Worm (Caenorhabditis elegans) whole organism, midembryonic: Measurements from ENCODE around the gene ceh-40.

Experiments
- T22C8.4 ChIP-seq: fragments of 200-800 bp; sonication (Bioruptor generic); IDR thresholded peaks from 2 replicates; pipeline ENCODE4 v1.3.6; 2022; ENCODE audit warnings: missing genetic modification characterization, missing compliant biosample characterization
- cog-1 ChIP-seq: sonication (generic microtip); optimal IDR thresholded peaks from 2 replicates; lab custom pipeline; 2016; ENCODE audit warnings: missing genetic modification characterization, missing compliant biosample characterization
- flt-1 ChIP-seq: fragments of 200-800 bp; sonication (Bioruptor generic); IDR thresholded peaks from 2 replicates; pipeline ENCODE4 v1.3.6; 2022; ENCODE audit warnings: missing genetic modification characterization, missing compliant biosample characterization
- klf-2 ChIP-seq: fragments of 200-800 bp; sonication (Bioruptor generic); conservative IDR thresholded peaks from 2 replicates; pipeline ENCODE4 v1.3.6; 2022; ENCODE audit warnings: missing genetic modification reagents, missing genetic modification characterization, missing compliant biosample characterization
- med-1 ChIP-seq: sonication (generic microtip); optimal IDR thresholded peaks from 2 replicates; lab custom pipeline; 2017; ENCODE audit warnings: missing genetic modification characterization, mild to moderate bottlenecking, missing compliant biosample characterization, antibody characterized with exemption, missing genetic modification reagents; ENCODE audit not compliant: insufficient read depth
- ref-1 ChIP-seq: fragments of 200-800 bp; sonication (Bioruptor generic); conservative IDR thresholded peaks from 2 replicates; pipeline ENCODE4 v1.3.6; 2022; ENCODE audit warnings: missing genetic modification reagents, missing genetic modification characterization, missing compliant biosample characterization
- tab-1 ChIP-seq: fragments of 200-800 bp; sonication (Bioruptor generic); IDR thresholded peaks from 2 replicates; pipeline ENCODE4 v1.3.6; 2022; ENCODE audit warnings: missing genetic modification characterization, missing compliant biosample characterization
- ztf-23 ChIP-seq: fragments of 200-800 bp; sonication (Bioruptor generic); IDR thresholded peaks from 2 replicates; pipeline ENCODE4 v1.3.6; 2022; ENCODE audit warnings: missing genetic modification reagents, missing genetic modification characterization, missing compliant biosample characterization
- ztf-29 ChIP-seq: fragments of 200-800 bp; sonication (Bioruptor generic); IDR thresholded peaks from 2 replicates; pipeline ENCODE4 v1.3.6; 2022; ENCODE audit warnings: missing genetic modification reagents, missing genetic modification characterization, missing compliant biosample characterization

The ceh-40 gene

ce11 chrX:12320737-12321136, at the start of gene ceh-40:
TSS of gene ceh-40 (minus strand) at chrX:12320777.
- no peak for TF ChIP-seq med-1 (GFP tag; lab: Kevin White, UChicago)
- no peak for TF ChIP-seq ztf-29 (GFP tag; lab: Robert Waterston, UW)
- TF ChIP-seq cog-1 (tag; lab: Kevin White, UChicago): no peak
- TF ChIP-seq ztf-23: no peak
- no peak for TF ChIP-seq ref-1
- no peak for TF ChIP-seq T22C8.4 (GFP tag; lab: Robert Waterston, UW)
- TF ChIP-seq klf-2 (GFP tag; lab: Robert Waterston, UW): no peak
- no peak for TF ChIP-seq tab-1

- TF ChIP-seq ref-1 (peak; percentile 58; the same call in 1 of the 2 replicates), tab-1 (peak; percentile 81), T22C8.4 (GFP tag; lab: Robert Waterston, UW) (peak; percentile 62), med-1 (GFP tag; lab: Kevin White, UChicago) (peak; percentile 21), ztf-29 (GFP tag; lab: Robert Waterston, UW) (peak; percentile 47; the same call in 1 of the 2 replicates), cog-1 (tag; lab: Kevin White, UChicago) (no peak), ztf-23 (peak; percentile 85), flt-1 (GFP tag; lab: Robert Waterston, UW) (peak; percentile 92), klf-2 (GFP tag; lab: Robert Waterston, UW) (0 out of 2 replicates have a peak, but pooled peaks have one; percentile 34)
Measured at ce11 chrX:12367498-12367897, 46.9 kb upstream of the ceh-40 start.

- TF ChIP-seq T22C8.4 (GFP tag; lab: Robert Waterston, UW) (no peak), med-1 (GFP tag; lab: Kevin White, UChicago) (no peak), cog-1 (tag; lab: Kevin White, UChicago) (no peak), ref-1 (no peak), tab-1 (no peak), ztf-23 (no peak)
Measured at ce11 chrX:12365388-12365787, 44.8 kb upstream of the ceh-40 start, which contains the start of gene F19H6.4. TSS of gene F19H6.4 (plus strand) at chrX:12365688.

- TF ChIP-seq flt-1 (GFP tag; lab: Robert Waterston, UW) (no peak), ztf-23 (no peak), cog-1 (tag; lab: Kevin White, UChicago) (no peak), ztf-29 (GFP tag; lab: Robert Waterston, UW) (no peak), tab-1 (no peak), klf-2 (GFP tag; lab: Robert Waterston, UW) (no peak), ref-1 (no peak), T22C8.4 (GFP tag; lab: Robert Waterston, UW) (no peak), med-1 (GFP tag; lab: Kevin White, UChicago) (no peak)
Measured at ce11 chrX:12364804-12365203, 44.2 kb upstream of the ceh-40 start, which contains the start of gene F19H6.5. TSS of gene F19H6.5 (minus strand) at chrX:12364904.

- TF ChIP-seq cog-1 (tag; lab: Kevin White, UChicago) (peak; percentile 87), ztf-23 (0 out of 2 replicates have a peak, but pooled peaks have one; percentile 35), ref-1 (no peak), klf-2 (GFP tag; lab: Robert Waterston, UW) (peak; percentile 44; the same call in 1 of the 2 replicates), med-1 (GFP tag; lab: Kevin White, UChicago) (peak; percentile 12), T22C8.4 (GFP tag; lab: Robert Waterston, UW) (peak; percentile 91), tab-1 (no peak)
Measured at ce11 chrX:12362951-12363486, 42.4 kb upstream of the ceh-40 start.

- no peak for TF ChIP-seq cog-1 (tag; lab: Kevin White, UChicago)
- no peak for TF ChIP-seq med-1 (GFP tag; lab: Kevin White, UChicago)
- TF ChIP-seq flt-1 (GFP tag; lab: Robert Waterston, UW): no peak
- no peak for TF ChIP-seq ref-1
- no peak for TF ChIP-seq T22C8.4 (GFP tag; lab: Robert Waterston, UW)
- no peak for TF ChIP-seq ztf-29 (GFP tag; lab: Robert Waterston, UW)
- TF ChIP-seq klf-2 (GFP tag; lab: Robert Waterston, UW): no peak
- TF ChIP-seq tab-1: no peak
- TF ChIP-seq ztf-23: no peak
Measured at ce11 chrX:12360444-12360843, 39.9 kb upstream of the ceh-40 start, which contains the start of the genes nspc-15 and F19H6.6. TSS of gene nspc-15 (plus strand) at chrX:12360744. TSS of gene F19H6.6 (plus strand) at chrX:12360827.

ce11 chrX:12358957-12359356, 38.4 kb upstream of the ceh-40 start, which contains the start of gene nspc-14:
TSS of gene nspc-14 (minus strand) at chrX:12359057.
- TF ChIP-seq ref-1 (no peak), tab-1 (no peak), ztf-23 (no peak), flt-1 (GFP tag; lab: Robert Waterston, UW) (no peak), klf-2 (GFP tag; lab: Robert Waterston, UW) (no peak), med-1 (GFP tag; lab: Kevin White, UChicago) (no peak), ztf-29 (GFP tag; lab: Robert Waterston, UW) (no peak), T22C8.4 (GFP tag; lab: Robert Waterston, UW) (no peak), cog-1 (tag; lab: Kevin White, UChicago) (no peak)

ce11 chrX:12357127-12357526, 36.5 kb upstream of the ceh-40 start, which contains the start of gene nspc-13:
TSS of gene nspc-13 (plus strand) at chrX:12357427.
- TF ChIP-seq ref-1 (no peak), cog-1 (tag; lab: Kevin White, UChicago) (no peak), ztf-23 (no peak), flt-1 (GFP tag; lab: Robert Waterston, UW) (no peak), T22C8.4 (GFP tag; lab: Robert Waterston, UW) (no peak), tab-1 (no peak), klf-2 (GFP tag; lab: Robert Waterston, UW) (no peak), med-1 (GFP tag; lab: Kevin White, UChicago) (no peak), ztf-29 (GFP tag; lab: Robert Waterston, UW) (no peak)

- TF ChIP-seq ztf-29 (GFP tag; lab: Robert Waterston, UW): no peak
- no peak for TF ChIP-seq klf-2 (GFP tag; lab: Robert Waterston, UW)
- no peak for TF ChIP-seq T22C8.4 (GFP tag; lab: Robert Waterston, UW)
- no peak for TF ChIP-seq ztf-23
- TF ChIP-seq tab-1: no peak
- no peak for TF ChIP-seq cog-1 (tag; lab: Kevin White, UChicago)
Measured at ce11 chrX:12356581-12356980, 36.0 kb upstream of the ceh-40 start, which contains the start of gene nspc-12. TSS of gene nspc-12 (minus strand) at chrX:12356681.
